Worm (Caenorhabditis elegans) whole organism, midembryonic: ENCODE results near the gene mop-25.2.

ENCODE experiments used
- flt-1 ChIP-seq: fragments of 200-800 bp; sonication (Bioruptor generic); IDR thresholded peaks from 2 replicates; pipeline ENCODE4 v1.3.6; 2022; ENCODE audit warnings: missing genetic modification characterization, missing compliant biosample characterization
- klf-2 ChIP-seq: fragments of 200-800 bp; sonication (Bioruptor generic); conservative IDR thresholded peaks from 2 replicates; pipeline ENCODE4 v1.3.6; 2022; ENCODE audit warnings: missing genetic modification reagents, missing genetic modification characterization, missing compliant biosample characterization
- med-1 ChIP-seq: sonication (generic microtip); optimal IDR thresholded peaks from 2 replicates; lab custom pipeline; 2017; ENCODE audit warnings: missing genetic modification characterization, mild to moderate bottlenecking, missing compliant biosample characterization, antibody characterized with exemption, missing genetic modification reagents; ENCODE audit not compliant: insufficient read depth
- ref-1 ChIP-seq: fragments of 200-800 bp; sonication (Bioruptor generic); conservative IDR thresholded peaks from 2 replicates; pipeline ENCODE4 v1.3.6; 2022; ENCODE audit warnings: missing genetic modification reagents, missing genetic modification characterization, missing compliant biosample characterization
- tab-1 ChIP-seq: fragments of 200-800 bp; sonication (Bioruptor generic); IDR thresholded peaks from 2 replicates; pipeline ENCODE4 v1.3.6; 2022; ENCODE audit warnings: missing genetic modification characterization, missing compliant biosample characterization
- ztf-23 ChIP-seq: fragments of 200-800 bp; sonication (Bioruptor generic); IDR thresholded peaks from 2 replicates; pipeline ENCODE4 v1.3.6; 2022; ENCODE audit warnings: missing genetic modification reagents, missing genetic modification characterization, missing compliant biosample characterization
- ztf-29 ChIP-seq: fragments of 200-800 bp; sonication (Bioruptor generic); IDR thresholded peaks from 2 replicates; pipeline ENCODE4 v1.3.6; 2022; ENCODE audit warnings: missing genetic modification reagents, missing genetic modification characterization, missing compliant biosample characterization

- TF ChIP-seq flt-1 (GFP tag; lab: Robert Waterston, UW), result no peak
- TF ChIP-seq klf-2 (GFP tag; lab: Robert Waterston, UW), result no peak
- TF ChIP-seq med-1 (GFP tag; lab: Kevin White, UChicago), result no peak
- TF ChIP-seq ref-1 (GFP tag; lab: Robert Waterston, UW), result no peak
- no peak for TF ChIP-seq ztf-23
- no peak for TF ChIP-seq ztf-29 (GFP tag; lab: Robert Waterston, UW)
- TF ChIP-seq tab-1 (GFP tag; lab: Robert Waterston, UW), result no peak
Measured at ce11 chrII:9741400-9741799, 37.9 kb upstream of the mop-25.2 start.
